Fruit fly (Drosophila melanogaster) whole organism, prepupa: ENCODE results near the gene CG11693.

ENCODE experiments used
- CG10631 ChIP-seq: fragments of 200-800 bp; sonication (Bioruptor generic); optimal IDR thresholded peaks from 2 replicates; lab custom pipeline; 2016; ENCODE audit warnings: missing biosample characterization, missing genetic modification characterization
- CG11902 ChIP-seq: fragments of 200-800 bp; sonication (Bioruptor generic); optimal IDR thresholded peaks from 3 replicates; lab custom pipeline; 2016; ENCODE audit warnings: missing biosample characterization, missing genetic modification characterization
- CG15336 ChIP-seq: fragments of 200-800 bp; sonication (Bioruptor generic); IDR thresholded peaks from 2 replicates; pipeline ENCODE4 v1.3.6; 2022; ENCODE audit warnings: missing biosample characterization, missing genetic modification characterization
- CG1621 ChIP-seq: fragments of 200-800 bp; sonication (Bioruptor generic); optimal IDR thresholded peaks from 3 replicates; lab custom pipeline; 2018; ENCODE audit warnings: missing biosample characterization, mild to moderate bottlenecking, missing genetic modification characterization
- CG16779 ChIP-seq: fragments of 200-800 bp; sonication (Bioruptor generic); optimal IDR thresholded peaks from 3 replicates; lab custom pipeline; 2017; ENCODE audit warnings: missing biosample characterization, mild to moderate bottlenecking, missing genetic modification characterization
- CG31627 ChIP-seq: fragments of 200-800 bp; sonication (Bioruptor generic); optimal IDR thresholded peaks from 3 replicates; lab custom pipeline; 2016; ENCODE audit warnings: missing biosample characterization, missing genetic modification characterization
- CG32006 ChIP-seq: fragments of 200-800 bp; sonication (Bioruptor generic); optimal IDR thresholded peaks from 3 replicates; lab custom pipeline; 2017; ENCODE audit warnings: missing biosample characterization, mild to moderate bottlenecking, missing genetic modification characterization
- CG34406 ChIP-seq: fragments of 200-800 bp; sonication (Bioruptor generic); optimal IDR thresholded peaks from 3 replicates; lab custom pipeline; 2016; ENCODE audit warnings: missing biosample characterization, missing genetic modification characterization
- CG6792 ChIP-seq: fragments of 200-800 bp; sonication (Bioruptor generic); optimal IDR thresholded peaks from 3 replicates; lab custom pipeline; 2016; ENCODE audit warnings: missing biosample characterization, missing genetic modification characterization
- CG6808 ChIP-seq: fragments of 200-800 bp; sonication (Bioruptor generic); optimal IDR thresholded peaks from 3 replicates; lab custom pipeline; 2017; ENCODE audit warnings: missing biosample characterization, missing genetic modification characterization, mild to moderate bottlenecking, moderate library complexity, missing genetic modification reagents
- CG6854 ChIP-seq: fragments of 200-800 bp; sonication (Bioruptor generic); optimal IDR thresholded peaks from 2 replicates; lab custom pipeline; 2017; ENCODE audit warnings: missing biosample characterization, mild to moderate bottlenecking, missing genetic modification characterization
- CG8119 ChIP-seq: fragments of 200-800 bp; sonication (Bioruptor generic); IDR thresholded peaks from 3 replicates; pipeline ENCODE4 v1.3.6; 2022; ENCODE audit warnings: missing biosample characterization, missing genetic modification characterization
- CG8632 ChIP-seq: fragments of 200-800 bp; sonication (Bioruptor generic); optimal IDR thresholded peaks from 3 replicates; lab custom pipeline; 2016; ENCODE audit warnings: missing biosample characterization, missing genetic modification characterization
- Eip78C ChIP-seq: fragments of 200-800 bp; sonication (Bioruptor generic); peaks from one replicate; lab custom pipeline; 2016; ENCODE audit warnings: missing biosample characterization, missing genetic modification characterization
- Eip93F ChIP-seq: fragments of 200-800 bp; sonication (Bioruptor generic); optimal IDR thresholded peaks from 2 replicates; lab custom pipeline; 2016; ENCODE audit warnings: missing biosample characterization, mild to moderate bottlenecking, missing genetic modification characterization
- Gug ChIP-seq: fragments of 200-800 bp; sonication (Bioruptor generic); IDR thresholded peaks from 2 replicates; pipeline ENCODE4 v1.3.6; 2022; ENCODE audit warnings: missing biosample characterization, missing genetic modification characterization
- Hr38 ChIP-seq: sonication (Bioruptor generic); optimal IDR thresholded peaks from 2 replicates; lab custom pipeline; 2016; ENCODE audit warnings: missing biosample characterization, missing genetic modification characterization
- Hr4 ChIP-seq: fragments of 200-800 bp; sonication (Bioruptor generic); optimal IDR thresholded peaks from 3 replicates; lab custom pipeline; 2016; ENCODE audit warnings: missing biosample characterization, missing genetic modification characterization
- OdsH ChIP-seq: fragments of 200-800 bp; sonication (Bioruptor generic); optimal IDR thresholded peaks from 3 replicates; lab custom pipeline; 2016; ENCODE audit warnings: missing biosample characterization, missing genetic modification characterization
- Sox14 ChIP-seq: fragments of 200-800 bp; sonication (Bioruptor generic); optimal IDR thresholded peaks from 3 replicates; lab custom pipeline; 2016; ENCODE audit warnings: missing biosample characterization, missing genetic modification characterization
- achi ChIP-seq: fragments of 200-800 bp; sonication (Bioruptor generic); optimal IDR thresholded peaks from 3 replicates; lab custom pipeline; 2016; ENCODE audit warnings: missing biosample characterization, missing genetic modification characterization
- acj6 ChIP-seq: fragments of 200-800 bp; sonication (Bioruptor generic); optimal IDR thresholded peaks from 3 replicates; lab custom pipeline; 2016; ENCODE audit warnings: missing biosample characterization, missing genetic modification characterization
- dac ChIP-seq: fragments of 200-800 bp; sonication (Bioruptor generic); optimal IDR thresholded peaks from 2 replicates; lab custom pipeline; 2017; ENCODE audit warnings: missing biosample characterization, mild to moderate bottlenecking, missing genetic modification characterization
- eg ChIP-seq: fragments of 200-800 bp; sonication (Bioruptor generic); IDR thresholded peaks from 3 replicates; pipeline ENCODE4 v1.3.6; 2022; ENCODE audit warnings: missing biosample characterization, missing genetic modification characterization
- esn ChIP-seq: fragments of 200-800 bp; sonication (Bioruptor generic); optimal IDR thresholded peaks from 2 replicates; lab custom pipeline; 2016; ENCODE audit warnings: missing biosample characterization, mild to moderate bottlenecking, missing genetic modification characterization, moderate library complexity
- fd85E ChIP-seq: fragments of 200-800 bp; sonication (Bioruptor generic); optimal IDR thresholded peaks from 3 replicates; lab custom pipeline; 2016; ENCODE audit warnings: missing biosample characterization, missing genetic modification characterization
- fkh ChIP-seq: fragments of 200-800 bp; sonication (Bioruptor generic); optimal IDR thresholded peaks from 3 replicates; lab custom pipeline; 2017; ENCODE audit warnings: missing biosample characterization, mild to moderate bottlenecking, missing genetic modification characterization, moderate library complexity
- lz ChIP-seq: fragments of 200-800 bp; sonication (Bioruptor generic); optimal IDR thresholded peaks from 3 replicates; lab custom pipeline; 2016; ENCODE audit warnings: missing biosample characterization, missing genetic modification characterization
- net ChIP-seq: fragments of 200-800 bp; sonication (Bioruptor generic); optimal IDR thresholded peaks from 3 replicates; lab custom pipeline; 2016; ENCODE audit warnings: missing biosample characterization, missing genetic modification characterization
- pdm3 ChIP-seq: fragments of 200-800 bp; sonication (Bioruptor generic); optimal IDR thresholded peaks from 3 replicates; lab custom pipeline; 2016; ENCODE audit warnings: missing biosample characterization, missing genetic modification characterization
- salr ChIP-seq, 2 experiments: fragments of 200-800 bp; sonication (Bioruptor generic); optimal IDR thresholded peaks; 3 replicates each; lab custom pipeline; 2016 to 2018; ENCODE audit warnings: missing biosample characterization in 2 of 2, missing genetic modification characterization in 2 of 2, mild to moderate bottlenecking in 1 of 2
- ss ChIP-seq, 2 experiments: fragments of 200-800 bp; sonication (Bioruptor generic); optimal IDR thresholded peaks; 2 replicates in 1 of 2; 3 replicates in 1 of 2; lab custom pipeline; 2017 to 2018; ENCODE audit warnings: mild to moderate bottlenecking in 2 of 2, missing biosample characterization in 2 of 2, missing genetic modification characterization in 2 of 2, moderate library complexity in 1 of 2
- svp ChIP-seq: fragments of 200-800 bp; sonication (Bioruptor generic); peaks from one replicate; lab custom pipeline; 2016; ENCODE audit warnings: missing biosample characterization, missing genetic modification characterization
- topi ChIP-seq: fragments of 200-800 bp; sonication (Bioruptor generic); optimal IDR thresholded peaks from 3 replicates; lab custom pipeline; 2016; ENCODE audit warnings: missing biosample characterization, missing genetic modification characterization
- vri ChIP-seq: fragments of 200-800 bp; sonication (Bioruptor generic); optimal IDR thresholded peaks from 3 replicates; lab custom pipeline; 2016; ENCODE audit warnings: missing biosample characterization, mild to moderate bottlenecking, missing genetic modification characterization

Gene CG11693

dm6 chr3R:8310678-8311077 lies at the start of gene CG11693:
CG11693 (minus strand) TSS chr3R:8310778.
- no peak for TF ChIP-seq fd85E (GFP tag; lab: Kevin White, UChicago)
- TF ChIP-seq CG8119 (GFP tag; lab: Robert Waterston, UW): no peak
- TF ChIP-seq fkh (GFP tag; lab: Kevin White, UChicago): no peak

dm6 chr3R:8358004-8358403 lies 47.4 kb upstream of the CG11693 start:
- TF ChIP-seq acj6: no peak
- TF ChIP-seq Eip78C (GFP tag; lab: Kevin White, UChicago): peak; percentile 24

- no peak for TF ChIP-seq CG10631 (GFP tag; lab: Kevin White, UChicago)
- TF ChIP-seq CG15336 (GFP tag; lab: Robert Waterston, UW): no peak
- no peak for TF ChIP-seq CG6854 (GFP tag; lab: Kevin White, UChicago)
- TF ChIP-seq vri (GFP tag; lab: Kevin White, UChicago): peak; percentile 86
- no peak for TF ChIP-seq Hr38 (GFP tag; lab: Kevin White, UChicago)
- peak; percentile 90 for TF ChIP-seq fkh (GFP tag; lab: Kevin White, UChicago)
- TF ChIP-seq eg (GFP tag; lab: Robert Waterston, UW): no peak
- no peak for TF ChIP-seq fd85E (GFP tag; lab: Kevin White, UChicago)
- no peak for TF ChIP-seq salr (GFP tag; optimal IDR thresholded peaks at IDR 0.05; lab: Kevin White, UChicago)
- TF ChIP-seq OdsH (GFP tag; lab: Kevin White, UChicago): no peak
- TF ChIP-seq CG1621 (tag; lab: Kevin White, UChicago): no peak
- no peak for TF ChIP-seq Gug
- no peak for TF ChIP-seq CG6808
- TF ChIP-seq CG34406: no peak
- TF ChIP-seq CG8119 (GFP tag; lab: Robert Waterston, UW): no peak
- TF ChIP-seq ss (GFP tag; optimal IDR thresholded peaks at IDR 0.05; lab: Kevin White, UChicago): no peak
- TF ChIP-seq pdm3 (GFP tag; lab: Kevin White, UChicago): no peak
- no peak for TF ChIP-seq topi (GFP tag; lab: Kevin White, UChicago)
- TF ChIP-seq Eip93F: no peak
- no peak for TF ChIP-seq CG11902 (GFP tag; lab: Kevin White, UChicago)
- TF ChIP-seq net (GFP tag; lab: Kevin White, UChicago): peak; percentile 39
- TF ChIP-seq Eip78C (GFP tag; lab: Kevin White, UChicago): peak; percentile 80
- TF ChIP-seq CG6792 (GFP tag; lab: Kevin White, UChicago): no peak
- no peak for TF ChIP-seq dac
- no peak for TF ChIP-seq CG8632 (GFP tag; lab: Kevin White, UChicago)
- no peak for TF ChIP-seq CG16779
- TF ChIP-seq acj6: no peak
- TF ChIP-seq svp: peak; percentile 67
- no peak for TF ChIP-seq esn
- no peak for TF ChIP-seq CG31627 (GFP tag; lab: Kevin White, UChicago)
- TF ChIP-seq Hr4 (GFP tag; lab: Kevin White, UChicago): no peak
- TF ChIP-seq lz (GFP tag; lab: Kevin White, UChicago): no peak
- TF ChIP-seq, all 60 proteins: peak for 5
These were observed 46.9 kb upstream of the CG11693 start for dm6 chr3R:8357372-8357992.

dm6 chr3R:8356626-8357290 lies 46.2 kb upstream of the CG11693 start, which contains the start of gene stck:
stck (plus strand) TSS chr3R:8356978.
- TF ChIP-seq vri (GFP tag; lab: Kevin White, UChicago) (peak; percentile 86), CG32006 (GFP tag; lab: Kevin White, UChicago) (no peak), achi (GFP tag; lab: Kevin White, UChicago) (no peak), fkh (GFP tag; lab: Kevin White, UChicago) (peak; percentile 1), CG8119 (GFP tag; lab: Robert Waterston, UW) (no peak), Sox14 (GFP tag; lab: Kevin White, UChicago) (peak; percentile 5)
